Worm (Caenorhabditis elegans) whole organism, L1 larva: ENCODE measurements around the gene sri-28.

ENCODE experiments used
- C34B4.2 ChIP-seq: sonication (generic microtip); optimal IDR thresholded peaks from 2 replicates; lab custom pipeline; 2017; ENCODE audit warnings: mild to moderate bottlenecking, missing genetic modification characterization, missing compliant biosample characterization
- F16B12.6 ChIP-seq: fragments of 150-350 bp; optimal IDR thresholded peaks from 2 replicates; lab custom pipeline; 2014; ENCODE audit warnings: missing biosample characterization, missing genetic modification characterization
- Y116A8C.19 ChIP-seq: sonication (generic microtip); optimal IDR thresholded peaks from 2 replicates; lab custom pipeline; 2016; ENCODE audit warnings: missing compliant biosample characterization, missing genetic modification characterization, borderline replicate concordance
- aha-1 ChIP-seq: fragments of 150-350 bp; optimal IDR thresholded peaks from 2 replicates; lab custom pipeline; 2014; ENCODE audit warnings: missing biosample characterization, missing genetic modification characterization
- aly-2 ChIP-seq: fragments of 150-350 bp; optimal IDR thresholded peaks from 2 replicates; lab custom pipeline; 2014; ENCODE audit warnings: missing biosample characterization, missing genetic modification characterization
- ama-1 ChIP-seq: fragments of 150-350 bp; optimal IDR thresholded peaks from 2 replicates; lab custom pipeline; 2014
- ceh-63 ChIP-seq: fragments of 200-800 bp; sonication (Bioruptor generic); optimal IDR thresholded peaks from 2 replicates; lab custom pipeline; 2018; ENCODE audit warnings: mild to moderate bottlenecking, missing genetic modification characterization, missing compliant biosample characterization
- ceh-8 ChIP-seq: fragments of 200-800 bp; sonication (Bioruptor generic); optimal IDR thresholded peaks from 2 replicates; lab custom pipeline; 2018; ENCODE audit warnings: mild to moderate bottlenecking, missing genetic modification characterization, moderate library complexity, missing compliant biosample characterization
- ces-1 ChIP-seq: fragments of 150-350 bp; optimal IDR thresholded peaks from 2 replicates; lab custom pipeline; 2014; ENCODE audit warnings: missing biosample characterization, missing genetic modification reagents, missing genetic modification characterization
- efl-1 ChIP-seq, 4 experiments: fragments of 150-350 bp; optimal IDR thresholded peaks in 3 of 4; peaks in 1 of 4; 1 replicate in 1 of 4; 2 replicates in 3 of 4; lab custom pipeline; 2014; ENCODE audit warnings: missing biosample characterization in 2 of 4, missing genetic modification characterization in 2 of 4, missing genetic modification reagents in 2 of 4
- efl-3 ChIP-seq: fragments of 200-800 bp; sonication (Bioruptor generic); optimal IDR thresholded peaks from 2 replicates; lab custom pipeline; 2018; ENCODE audit warnings: mild to moderate bottlenecking, missing genetic modification characterization, missing compliant biosample characterization
- egl-13 ChIP-seq: sonication (generic microtip); optimal IDR thresholded peaks from 2 replicates; lab custom pipeline; 2016; ENCODE audit warnings: missing genotype, missing genetic modification reagents, missing genetic modification characterization, missing compliant biosample characterization
- egl-27 ChIP-seq, 2 experiments: fragments of 150-350 bp in 1 of 2; sonication (generic microtip); optimal IDR thresholded peaks; 3 replicates each; lab custom pipeline; 2017 to 2018; ENCODE audit warnings: missing biosample characterization in 2 of 2, missing genetic modification characterization in 2 of 2, missing genetic modification reagents in 2 of 2
- elt-2 ChIP-seq: sonication (generic microtip); optimal IDR thresholded peaks from 2 replicates; lab custom pipeline; 2016; ENCODE audit warnings: missing genetic modification characterization, mild to moderate bottlenecking, inconsistent platforms, missing compliant biosample characterization, missing genetic modification reagents
- hlh-17 ChIP-seq: fragments of 200-800 bp; sonication (Bioruptor generic); optimal IDR thresholded peaks from 2 replicates; lab custom pipeline; 2018; ENCODE audit warnings: missing genetic modification characterization, mild to moderate bottlenecking, missing compliant biosample characterization, moderate library complexity, borderline replicate concordance
- lin-13 ChIP-seq: fragments of 150-350 bp; optimal IDR thresholded peaks from 2 replicates; lab custom pipeline; 2014; ENCODE audit warnings: missing biosample characterization, missing genetic modification reagents, missing genetic modification characterization
- lsy-2 ChIP-seq, 2 experiments: fragments of 150-350 bp; optimal IDR thresholded peaks; 2 replicates each; lab custom pipeline; 2014; ENCODE audit warnings: missing biosample characterization in 2 of 2, missing genetic modification characterization in 2 of 2
- mef-2 ChIP-seq: fragments of 150-350 bp; optimal IDR thresholded peaks from 2 replicates; lab custom pipeline; 2014; ENCODE audit warnings: missing biosample characterization, missing genetic modification characterization
- mep-1 ChIP-seq: fragments of 150-350 bp; optimal IDR thresholded peaks from 2 replicates; lab custom pipeline; 2014; ENCODE audit warnings: missing biosample characterization, missing genetic modification characterization
- nhr-11 ChIP-seq: fragments of 150-350 bp; optimal IDR thresholded peaks from 2 replicates; lab custom pipeline; 2014; ENCODE audit warnings: missing biosample characterization, missing genetic modification characterization
- nhr-19 ChIP-seq: fragments of 200-800 bp; sonication (Bioruptor generic); conservative IDR thresholded peaks from 2 replicates; pipeline ENCODE4 v1.3.6; 2022; ENCODE audit warnings: missing genetic modification characterization, missing compliant biosample characterization
- nhr-20 ChIP-seq: sonication (generic microtip); optimal IDR thresholded peaks from 2 replicates; lab custom pipeline; 2016; ENCODE audit warnings: mild to moderate bottlenecking, missing genetic modification characterization, missing compliant biosample characterization
- nhr-71 ChIP-seq: sonication (generic microtip); optimal IDR thresholded peaks from 2 replicates; lab custom pipeline; 2016; ENCODE audit warnings: mild to moderate bottlenecking, missing genetic modification characterization, moderate library complexity, missing compliant biosample characterization
- nhr-76 ChIP-seq: sonication (generic microtip); optimal IDR thresholded peaks from 2 replicates; lab custom pipeline; 2017; ENCODE audit warnings: missing biosample characterization, missing genetic modification characterization
- nhr-77 ChIP-seq: fragments of 150-350 bp; optimal IDR thresholded peaks from 2 replicates; lab custom pipeline; 2014; ENCODE audit warnings: missing biosample characterization, missing genetic modification characterization
- nhr-84 ChIP-seq: sonication (generic microtip); optimal IDR thresholded peaks from 2 replicates; lab custom pipeline; 2017; ENCODE audit warnings: missing biosample characterization, missing genetic modification characterization
- snpc-4 ChIP-seq: fragments of 150-350 bp; optimal IDR thresholded peaks from 2 replicates; lab custom pipeline; 2014; ENCODE audit warnings: missing biosample characterization, missing genetic modification characterization
- snu-23 ChIP-seq: sonication (generic microtip); optimal IDR thresholded peaks from 2 replicates; lab custom pipeline; 2016; ENCODE audit warnings: missing genetic modification characterization, missing compliant biosample characterization
- sup-37 ChIP-seq: fragments of 200-800 bp; sonication (Bioruptor generic); optimal IDR thresholded peaks from 2 replicates; lab custom pipeline; 2018; ENCODE audit warnings: mild to moderate bottlenecking, missing genetic modification characterization, missing compliant biosample characterization
- tlp-1 ChIP-seq: fragments of 150-350 bp; optimal IDR thresholded peaks from 2 replicates; lab custom pipeline; 2014; ENCODE audit warnings: missing biosample characterization, missing genetic modification characterization
- unc-130 ChIP-seq: fragments of 150-350 bp; optimal IDR thresholded peaks from 2 replicates; lab custom pipeline; 2017; ENCODE audit warnings: missing biosample characterization, missing genetic modification characterization, inconsistent platforms
- unc-30 ChIP-seq: sonication (generic microtip); optimal IDR thresholded peaks from 2 replicates; lab custom pipeline; 2017; ENCODE audit warnings: missing biosample characterization, missing genetic modification characterization
- unc-86 ChIP-seq: sonication (generic microtip); optimal IDR thresholded peaks from 2 replicates; lab custom pipeline; 2016; ENCODE audit warnings: missing genetic modification characterization, missing compliant biosample characterization
- unc-98 ChIP-seq: fragments of 200-800 bp; sonication (Bioruptor generic); IDR thresholded peaks from 2 replicates; pipeline ENCODE4 v1.3.6; 2022; ENCODE audit warnings: missing genetic modification characterization, missing compliant biosample characterization
- vab-15 ChIP-seq: sonication (generic microtip); optimal IDR thresholded peaks from 2 replicates; lab custom pipeline; 2017; ENCODE audit warnings: missing genotype, mild to moderate bottlenecking, missing genetic modification characterization, missing compliant biosample characterization
- xbp-1 ChIP-seq: sonication (generic microtip); optimal IDR thresholded peaks from 2 replicates; lab custom pipeline; 2016; ENCODE audit warnings: missing genetic modification characterization, missing compliant biosample characterization
- zip-4 ChIP-seq: fragments of 200-800 bp; sonication (Bioruptor generic); optimal IDR thresholded peaks from 2 replicates; lab custom pipeline; 2018; ENCODE audit warnings: mild to moderate bottlenecking, missing genetic modification characterization, moderate library complexity, missing compliant biosample characterization
- ztf-11 ChIP-seq, 2 experiments: sonication (generic microtip); optimal IDR thresholded peaks; 2 replicates each; lab custom pipeline; 2016 to 2017; ENCODE audit warnings: missing genetic modification characterization in 2 of 2, missing biosample characterization in 1 of 2, missing compliant biosample characterization in 1 of 2

sri-28 gene

DNA sequence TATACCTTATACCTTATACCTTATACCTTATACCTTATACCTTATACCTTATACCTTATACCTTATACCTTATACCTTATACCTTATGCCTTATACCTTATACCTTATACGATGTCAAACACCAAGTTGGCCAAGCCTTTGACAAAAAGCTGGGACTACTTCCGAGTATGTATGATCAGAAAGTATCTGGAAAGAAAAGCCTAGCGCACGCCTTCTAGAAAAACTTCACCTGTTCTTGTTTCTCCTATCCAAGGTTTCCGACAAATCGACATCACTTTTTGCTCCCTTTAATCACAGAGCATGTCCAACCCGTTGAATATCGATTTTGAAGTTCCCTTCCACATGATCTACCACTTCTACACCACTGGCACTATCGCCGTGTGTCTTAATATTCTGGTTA lies at the start of gene sri-28:
Gene sri-28 (plus strand): TSS at position 301 of the 400 bp plus-strand sequence.
- TF ChIP-seq lin-13 (GFP tag; lab: Kevin White, UChicago): no peak
- TF ChIP-seq snu-23 (GFP tag; lab: Kevin White, UChicago): no peak
- TF ChIP-seq C34B4.2 (tag; lab: Kevin White, UChicago): no peak
- TF ChIP-seq nhr-77: no peak
- TF ChIP-seq efl-3 (GFP tag; lab: Kevin White, UChicago): no peak
- TF ChIP-seq ama-1 (lab: Kevin White, UChicago): no peak
- no peak for TF ChIP-seq nhr-19 (GFP tag; lab: Robert Waterston, UW)

DNA sequence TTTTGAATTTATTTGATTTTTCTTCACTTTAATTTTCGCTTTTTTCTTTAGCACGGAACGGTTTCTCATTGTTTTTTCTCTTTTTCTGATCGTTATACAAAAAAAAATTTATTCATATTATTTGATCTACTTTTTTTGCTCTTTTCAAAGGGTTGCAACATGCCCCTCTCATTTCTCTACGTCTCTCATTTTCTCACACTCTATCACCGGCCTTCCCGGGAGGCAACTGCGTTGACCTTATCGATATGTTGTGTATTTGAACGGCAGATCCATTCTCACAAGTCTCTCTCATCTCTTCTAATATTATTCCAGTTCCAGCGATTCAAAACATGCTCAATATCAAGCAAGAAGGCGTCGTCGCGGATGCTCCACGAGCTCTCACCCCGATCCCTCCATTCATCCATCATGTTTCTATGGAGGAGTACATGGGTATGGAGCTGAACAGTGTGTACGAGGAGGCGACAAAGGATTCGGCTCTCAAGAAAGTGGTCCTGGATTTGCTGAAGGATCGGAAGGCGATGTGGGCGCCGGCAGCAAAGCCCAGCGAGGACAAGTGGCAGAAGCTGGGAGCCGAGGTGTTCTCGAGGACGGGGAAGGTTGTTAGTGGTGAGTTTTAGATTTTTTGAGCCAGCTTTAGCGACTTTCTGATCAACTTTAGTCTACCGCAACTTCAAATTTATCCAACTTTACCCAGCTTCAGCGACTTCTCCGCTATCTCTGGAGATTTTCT lies 47.8 kb upstream of the sri-28 start, which contains the start of gene lido-9:
Gene lido-9 (plus strand): TSS at position 234 of the 730 bp plus-strand sequence.
- TF ChIP-seq unc-30 (no peak), vab-15 (tag; lab: Kevin White, UChicago) (no peak), egl-13 (no peak), sup-37 (GFP tag; lab: Kevin White, UChicago) (no peak), nhr-20 (tag; lab: Kevin White, UChicago) (no peak), ztf-11 (tag; optimal IDR thresholded peaks at IDR 0.05; lab: Kevin White, UChicago) (no peak), hlh-17 (no peak), nhr-71 (tag; lab: Kevin White, UChicago) (no peak), mep-1 (no peak), nhr-11 (no peak), unc-130 (no peak), nhr-84 (no peak), unc-86 (tag; lab: Kevin White, UChicago) (no peak), ceh-63 (GFP tag; lab: Kevin White, UChicago) (no peak)
- TF ChIP-seq, all 84 proteins: peak for 0

- TF ChIP-seq aha-1 (tag; lab: Kevin White, UChicago) (no peak), mef-2 (no peak)
- TF ChIP-seq, all 84 proteins: peak for 0
These were observed 46.3 kb upstream of the sri-28 start, which contains the start of gene lido-10 for ce11 chrII:3002211-3002610. TSS of gene lido-10 (plus strand) at chrII:3002511.

DNA sequence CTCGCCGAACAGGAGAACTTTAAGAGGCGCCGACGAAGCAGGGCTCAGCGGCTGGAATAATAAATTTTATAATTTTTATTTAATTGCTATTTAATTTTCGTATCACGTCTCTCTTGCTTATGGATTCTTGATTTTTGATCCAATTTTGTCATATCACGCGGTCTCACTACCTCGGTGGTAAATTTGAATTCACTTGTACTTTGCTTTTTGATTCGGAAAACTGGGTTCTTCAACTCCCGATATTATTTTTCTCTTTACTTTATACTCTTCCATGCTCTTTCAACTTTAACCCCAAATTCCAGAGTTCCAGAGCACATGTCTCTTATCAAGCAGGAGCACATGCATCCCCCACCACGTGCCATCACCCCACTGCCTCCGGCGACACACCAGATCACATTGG lies 44.8 kb upstream of the sri-28 start, which contains the start of gene lido-11:
Gene lido-11 (plus strand): TSS at position 301 of the 400 bp plus-strand sequence.
- TF ChIP-seq egl-27 (tag; optimal IDR thresholded peaks at IDR 0.05; lab: Kevin White, UChicago): no peak
- no peak for TF ChIP-seq elt-2 (tag; lab: Kevin White, UChicago)
- no peak for TF ChIP-seq efl-1 (optimal IDR thresholded peaks at IDR 0.05; lab: Kevin White, UChicago)
- TF ChIP-seq efl-1 (GFP tag; optimal IDR thresholded peaks at IDR 0.05 in 1 of 2; lab: Kevin White, UChicago): no peak
- no peak for TF ChIP-seq xbp-1
- TF ChIP-seq zip-4: no peak
- TF ChIP-seq ces-1: no peak
- TF ChIP-seq lsy-2 (tag; optimal IDR thresholded peaks at IDR 0.05; lab: Kevin White, UChicago): no peak
- TF ChIP-seq, all 84 proteins: peak for 0

DNA sequence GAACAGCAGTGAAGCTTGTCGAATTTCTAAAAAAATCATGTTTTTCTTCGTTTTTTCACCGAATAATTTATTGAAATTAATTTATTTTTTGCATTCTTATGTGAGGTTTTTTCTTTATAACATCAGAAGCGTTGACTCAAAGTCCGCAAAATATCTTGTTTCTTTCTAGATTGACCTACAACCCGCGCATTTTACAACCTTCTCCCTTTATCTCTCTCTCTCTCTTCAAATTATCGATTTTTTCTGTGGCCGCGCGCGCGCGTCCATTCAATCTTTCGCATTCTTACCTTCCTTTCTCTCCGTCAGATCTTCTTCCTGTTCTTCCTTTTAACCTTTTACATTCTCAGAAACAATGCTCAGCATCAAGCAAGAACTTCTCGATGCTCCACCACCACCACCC lies 43.0 kb upstream of the sri-28 start, which contains the start of gene lido-12:
Gene lido-12 (plus strand): TSS at position 301 of the 400 bp plus-strand sequence.
- no peak for TF ChIP-seq Y116A8C.19 (tag; lab: Kevin White, UChicago)
- no peak for TF ChIP-seq aly-2
- no peak for TF ChIP-seq ceh-8 (GFP tag; lab: Kevin White, UChicago)
- TF ChIP-seq unc-98: no peak
- TF ChIP-seq sup-37 (GFP tag; lab: Kevin White, UChicago): no peak
- TF ChIP-seq tlp-1 (tag; lab: Kevin White, UChicago): no peak
- TF ChIP-seq snpc-4: no peak
- TF ChIP-seq F16B12.6 (tag; lab: Kevin White, UChicago): no peak
- no peak for TF ChIP-seq nhr-76
- no peak for TF ChIP-seq unc-130
